Worm (Caenorhabditis elegans) whole organism, L2 larva: ENCODE measurements around the gene K10D11.2.

Experiments used
- C34F6.9 ChIP-seq: fragments of 150-350 bp; optimal IDR thresholded peaks from 2 replicates; lab custom pipeline; 2014; ENCODE audit warnings: missing biosample characterization, missing genetic modification characterization
- F13H6.1 ChIP-seq: sonication (generic microtip); optimal IDR thresholded peaks from 2 replicates; lab custom pipeline; 2016; ENCODE audit warnings: missing genetic modification characterization, missing compliant biosample characterization
- Y55F3AM.14 ChIP-seq: fragments of 200-800 bp; sonication (Bioruptor generic); optimal IDR thresholded peaks from 2 replicates; lab custom pipeline; 2018; ENCODE audit warnings: mild to moderate bottlenecking, missing genetic modification characterization, missing compliant biosample characterization
- ZK546.5 ChIP-seq: sonication (generic microtip); optimal IDR thresholded peaks from 2 replicates; lab custom pipeline; 2017; ENCODE audit warnings: missing biosample characterization, missing genetic modification characterization
- alr-1 ChIP-seq: fragments of 150-350 bp; optimal IDR thresholded peaks from 2 replicates; lab custom pipeline; 2014; ENCODE audit warnings: missing biosample characterization, missing genetic modification characterization
- aly-2 ChIP-seq: fragments of 150-350 bp; optimal IDR thresholded peaks from 2 replicates; lab custom pipeline; 2014; ENCODE audit warnings: missing biosample characterization, missing genetic modification characterization
- ama-1 ChIP-seq: fragments of 150-350 bp; optimal IDR thresholded peaks from 2 replicates; lab custom pipeline; 2018; ENCODE audit warnings: inconsistent platforms
- blmp-1 ChIP-seq: sonication (generic microtip); optimal IDR thresholded peaks from 2 replicates; lab custom pipeline; 2017; ENCODE audit warnings: missing genetic modification characterization, mild to moderate bottlenecking, missing compliant biosample characterization, antibody characterized with exemption, moderate library complexity; ENCODE audit not compliant: insufficient read depth
- crh-2 ChIP-seq: sonication (generic microtip); optimal IDR thresholded peaks from 2 replicates; lab custom pipeline; 2017; ENCODE audit warnings: missing biosample characterization, missing genetic modification characterization
- egl-27 ChIP-seq: sonication (generic microtip); optimal IDR thresholded peaks from 3 replicates; lab custom pipeline; 2017; ENCODE audit warnings: missing biosample characterization, missing genetic modification reagents, missing genetic modification characterization
- elt-1 ChIP-seq: fragments of 150-350 bp; optimal IDR thresholded peaks from 2 replicates; lab custom pipeline; 2014; ENCODE audit warnings: missing biosample characterization, missing genetic modification characterization
- elt-3 ChIP-seq: sonication (generic microtip); optimal IDR thresholded peaks from 2 replicates; lab custom pipeline; 2017; ENCODE audit warnings: missing biosample characterization, missing genetic modification characterization
- fos-1 ChIP-seq: fragments of 150-350 bp; optimal IDR thresholded peaks from 2 replicates; lab custom pipeline; 2014; ENCODE audit warnings: missing biosample characterization, missing genetic modification characterization
- gmeb-1 ChIP-seq: fragments of 150-350 bp; optimal IDR thresholded peaks from 2 replicates; lab custom pipeline; 2014; ENCODE audit warnings: missing biosample characterization, missing genetic modification characterization
- lin-39 ChIP-seq: fragments of 150-350 bp; optimal IDR thresholded peaks from 2 replicates; lab custom pipeline; 2014; ENCODE audit warnings: missing biosample characterization, missing genetic modification reagents, missing genetic modification characterization
- lsy-2 ChIP-seq, 2 experiments: fragments of 150-350 bp in 1 of 2; sonication (generic microtip) in 1 of 2; optimal IDR thresholded peaks; 2 replicates each; lab custom pipeline; 2014 to 2017; ENCODE audit warnings: missing biosample characterization in 2 of 2, missing genetic modification characterization in 2 of 2
- nhr-11 ChIP-seq: fragments of 150-350 bp; optimal IDR thresholded peaks from 2 replicates; lab custom pipeline; 2014; ENCODE audit warnings: missing biosample characterization, missing genetic modification characterization
- nhr-21 ChIP-seq: fragments of 150-350 bp; optimal IDR thresholded peaks from 2 replicates; lab custom pipeline; 2014; ENCODE audit warnings: missing biosample characterization, missing genetic modification characterization
- nhr-237 ChIP-seq: fragments of 150-350 bp; optimal IDR thresholded peaks from 2 replicates; lab custom pipeline; 2014; ENCODE audit warnings: missing biosample characterization, missing genetic modification characterization
- nhr-25 ChIP-seq: fragments of 150-350 bp; sonication (generic microtip); optimal IDR thresholded peaks from 3 replicates; lab custom pipeline; 2014; ENCODE audit warnings: missing biosample characterization, missing genetic modification characterization
- nhr-6 ChIP-seq: fragments of 150-350 bp; optimal IDR thresholded peaks from 2 replicates; lab custom pipeline; 2014; ENCODE audit warnings: missing biosample characterization, missing genetic modification characterization
- peb-1 ChIP-seq: fragments of 150-350 bp; optimal IDR thresholded peaks from 2 replicates; lab custom pipeline; 2014; ENCODE audit warnings: missing biosample characterization, missing genetic modification characterization
- skn-1 ChIP-seq: sonication (generic microtip); optimal IDR thresholded peaks from 2 replicates; lab custom pipeline; 2017; ENCODE audit warnings: missing biosample characterization, missing genetic modification characterization
- sma-3 ChIP-seq: sonication (generic microtip); optimal IDR thresholded peaks from 2 replicates; lab custom pipeline; 2016; ENCODE audit warnings: missing genetic modification reagents, missing genetic modification characterization, missing compliant biosample characterization
- sma-9 ChIP-seq, 2 experiments: fragments of 150-350 bp in 1 of 2; sonication (generic microtip) in 1 of 2; optimal IDR thresholded peaks; 2 replicates each; lab custom pipeline; 2014 to 2016; ENCODE audit warnings: missing genetic modification characterization in 2 of 2, mild to moderate bottlenecking in 1 of 2, missing biosample characterization in 1 of 2, missing compliant biosample characterization in 1 of 2, missing genetic modification reagents in 1 of 2, moderate library complexity in 1 of 2
- snpc-4 ChIP-seq: fragments of 150-350 bp; optimal IDR thresholded peaks from 2 replicates; lab custom pipeline; 2014; ENCODE audit warnings: missing biosample characterization, missing genetic modification characterization
- unc-39 ChIP-seq: fragments of 150-350 bp; optimal IDR thresholded peaks from 2 replicates; lab custom pipeline; 2014; ENCODE audit warnings: missing biosample characterization, missing genetic modification characterization
- unc-55 ChIP-seq: fragments of 150-350 bp; sonication (generic microtip); optimal IDR thresholded peaks from 3 replicates; lab custom pipeline; 2014; ENCODE audit warnings: missing biosample characterization, missing genetic modification reagents, missing genetic modification characterization
- unc-62 ChIP-seq: fragments of 150-350 bp; optimal IDR thresholded peaks from 2 replicates; lab custom pipeline; 2014; ENCODE audit warnings: missing biosample characterization, missing genetic modification reagents, missing genetic modification characterization
- zag-1 ChIP-seq: fragments of 150-350 bp; optimal IDR thresholded peaks from 2 replicates; lab custom pipeline; 2014; ENCODE audit warnings: missing biosample characterization, missing genetic modification characterization
- ztf-4 ChIP-seq: fragments of 150-350 bp; optimal IDR thresholded peaks from 2 replicates; lab custom pipeline; 2014; ENCODE audit warnings: missing biosample characterization, missing genetic modification characterization

The K10D11.2 gene

DNA sequence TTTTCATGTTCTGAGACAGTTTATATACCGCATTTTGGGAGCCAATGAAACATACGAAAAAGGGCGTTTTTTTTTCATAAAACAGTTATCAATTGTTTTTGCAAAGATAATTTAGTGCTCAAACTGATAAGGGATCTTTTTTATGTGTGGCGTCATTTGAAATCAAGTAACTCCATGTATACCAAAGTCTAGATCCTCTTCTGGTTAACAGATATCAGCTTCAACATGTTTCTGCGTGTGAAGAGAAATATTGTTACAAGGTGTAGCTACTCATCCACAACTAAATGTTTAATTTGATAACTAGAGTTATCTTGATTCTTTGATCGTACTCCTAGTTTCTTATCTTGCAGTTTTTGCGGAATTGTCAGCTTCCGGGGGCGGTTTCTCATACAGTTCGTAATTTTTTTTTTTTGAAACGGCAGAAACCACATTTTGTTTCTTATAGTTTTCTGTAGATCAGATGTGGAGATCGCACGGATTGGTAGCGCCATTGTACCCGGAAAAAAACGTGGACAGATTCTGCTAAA is 6.7 kb upstream of the K10D11.2 start:
- TF ChIP-seq unc-62 (no peak), fos-1 (tag; lab: Kevin White, UChicago) (peak; percentile 41), F13H6.1 (no peak)

DNA sequence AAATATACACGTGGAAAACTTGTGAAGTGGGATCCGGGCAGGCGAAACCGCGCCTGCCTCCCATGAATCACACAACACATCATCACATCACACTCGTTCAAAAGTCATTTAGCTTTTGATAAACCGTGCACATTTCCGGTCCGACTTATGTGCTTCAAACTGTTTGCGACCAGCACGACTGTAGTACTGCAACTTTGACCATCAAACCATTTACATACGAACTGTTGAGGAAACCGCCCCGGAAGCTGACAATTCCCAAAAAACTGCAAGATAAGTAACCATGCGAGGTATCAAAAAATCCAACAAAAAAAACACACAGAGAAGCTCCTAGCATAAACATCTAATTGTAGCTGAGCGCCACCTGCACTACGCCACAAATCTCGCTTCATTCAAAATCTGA is 6.0 kb upstream of the K10D11.2 start:
- TF ChIP-seq ztf-4 (tag; lab: Kevin White, UChicago) (no peak), peb-1 (tag; lab: Kevin White, UChicago) (no peak), sma-3 (GFP tag; lab: Kevin White, UChicago) (no peak), nhr-11 (tag; lab: Kevin White, UChicago) (no peak), C34F6.9 (tag; lab: Kevin White, UChicago) (no peak), unc-39 (tag; lab: Kevin White, UChicago) (no peak), egl-27 (tag; lab: Kevin White, UChicago) (no peak)

DNA sequence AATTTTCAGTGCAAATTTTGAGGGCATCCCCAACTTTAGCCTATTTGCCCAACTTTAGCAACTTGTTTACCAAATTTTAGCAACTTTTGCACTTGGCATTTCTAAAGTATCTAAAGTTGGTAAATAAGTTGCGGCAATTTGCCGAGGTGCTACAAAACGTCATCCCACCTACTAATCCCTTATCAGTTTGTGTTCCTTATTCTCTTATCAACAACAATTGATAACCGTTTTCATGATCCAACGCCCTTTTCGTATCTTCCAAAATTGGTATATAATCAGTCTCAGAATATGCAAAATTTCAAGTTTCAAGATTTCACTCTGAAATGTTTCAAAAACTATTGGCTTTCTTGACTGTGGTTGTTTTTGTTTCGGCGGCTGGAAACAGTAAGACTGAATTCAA is 5.5 kb upstream of the K10D11.2 start, which contains the start of gene F55G11.4:
Gene F55G11.4, plus strand, starts transcription at position 289 of the 400 bp plus-strand sequence.
- TF ChIP-seq fos-1 (tag; lab: Kevin White, UChicago) (peak; percentile 43), sma-9 (GFP tag; optimal IDR thresholded peaks at IDR 0.05; lab: Kevin White, UChicago) (peak; percentile 10), sma-9 (tag; optimal IDR thresholded peaks at IDR 0.05; lab: Kevin White, UChicago) (no peak), unc-55 (GFP tag; lab: Kevin White, UChicago) (no peak)
- TF ChIP-seq, all 48 proteins: peak for 2

DNA sequence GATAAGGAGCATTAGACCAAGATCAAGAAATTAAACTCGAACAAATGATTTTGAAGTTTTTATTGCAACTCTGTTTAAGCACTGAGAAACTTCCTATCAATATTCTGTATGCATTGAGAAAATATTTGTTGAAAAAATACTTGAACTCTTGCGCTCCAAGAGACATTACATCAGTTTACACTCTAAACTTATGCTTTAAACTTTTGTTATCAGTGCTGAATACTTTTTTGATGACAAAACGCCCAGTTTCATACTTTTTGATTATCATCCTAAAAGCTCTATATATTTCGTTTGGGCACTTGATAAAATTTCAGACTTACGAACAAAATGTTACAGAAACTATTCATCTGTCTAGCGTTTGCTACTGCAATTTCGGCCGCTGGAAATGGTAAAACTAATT is 2.8 kb upstream of the K10D11.2 start, which contains the start of gene dod-17:
Gene dod-17, plus strand, starts transcription at position 323 of the 400 bp plus-strand sequence.
- peak; percentile 56 for TF ChIP-seq fos-1 (tag; lab: Kevin White, UChicago)
- no peak for TF ChIP-seq nhr-6 (tag; lab: Kevin White, UChicago)
- no peak for TF ChIP-seq lsy-2 (tag; optimal IDR thresholded peaks at IDR 0.05; lab: Kevin White, UChicago)
- no peak for TF ChIP-seq ZK546.5
- TF ChIP-seq, all 48 proteins: peak for 1

DNA sequence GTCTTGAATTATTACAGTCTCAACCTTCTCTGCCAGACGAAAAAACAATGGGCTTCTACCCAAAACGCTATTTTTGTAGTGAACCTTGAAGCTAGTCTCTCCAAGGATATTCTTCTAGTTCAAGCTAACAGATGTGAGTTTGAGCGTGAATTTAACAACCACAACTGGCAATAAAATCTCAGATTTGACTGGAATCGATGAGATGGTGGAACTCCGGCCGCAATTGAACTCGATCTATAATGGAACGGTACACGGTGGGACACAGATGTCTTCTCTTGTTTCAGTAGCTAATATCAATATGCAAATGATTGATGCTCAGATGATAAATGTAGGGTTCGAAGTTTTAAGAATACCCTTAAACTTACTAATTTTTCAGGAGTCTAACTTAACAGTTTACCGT is 1.1 kb upstream of the K10D11.2 start:
- TF ChIP-seq crh-2 (tag; lab: Kevin White, UChicago) (no peak), alr-1 (tag; lab: Kevin White, UChicago) (no peak), lin-39 (tag; lab: Kevin White, UChicago) (no peak)

DNA sequence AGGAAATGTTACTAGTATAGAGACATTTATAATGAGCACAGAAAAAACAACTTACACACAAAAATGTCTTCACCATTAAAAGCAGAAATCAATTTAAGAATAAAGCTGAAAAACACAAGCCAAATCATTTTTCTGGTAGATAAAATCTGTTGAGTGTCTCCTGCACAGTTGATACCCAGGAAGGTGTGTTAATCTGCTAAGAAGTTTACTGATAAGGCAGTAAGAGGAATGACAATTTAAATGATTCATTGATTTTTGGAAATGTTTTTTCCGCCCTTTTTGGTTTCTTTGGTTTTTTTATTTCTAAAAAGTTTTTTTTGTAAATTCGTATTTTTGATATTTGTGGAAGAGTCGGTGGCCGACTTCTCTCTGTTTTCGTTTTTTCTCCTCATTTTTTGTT is 7.2 kb downstream of the K10D11.2 start, which contains the start of gene K10D11.3:
Gene K10D11.3, minus strand, starts transcription at position 174 of the 400 bp plus-strand sequence.
- no peak for TF ChIP-seq crh-2 (tag; lab: Kevin White, UChicago)
- peak; percentile 64 for TF ChIP-seq fos-1 (tag; lab: Kevin White, UChicago)
- TF ChIP-seq, all 48 proteins: peak for 1

DNA sequence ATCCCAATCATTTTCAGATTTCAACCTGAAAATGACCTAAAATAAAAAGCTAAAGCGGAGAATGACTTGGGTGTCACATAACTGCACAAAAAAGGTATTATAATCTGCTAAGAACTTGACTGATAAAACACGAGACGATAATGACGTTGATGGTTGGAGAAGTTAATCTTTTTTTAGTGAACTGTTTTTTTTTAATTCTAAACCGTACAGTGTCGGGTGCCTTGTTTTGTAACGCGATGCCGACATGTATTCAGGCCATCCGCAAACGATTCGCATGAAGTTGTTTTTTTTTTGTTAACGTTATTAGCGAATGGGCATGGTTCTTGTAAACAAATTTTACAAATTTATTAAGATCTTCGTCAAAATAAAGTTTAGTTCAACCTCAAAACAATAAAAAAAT is 10.6 kb downstream of the K10D11.2 start, which contains the start of gene K10D11.6:
Gene K10D11.6, minus strand, starts transcription at position 101 of the 400 bp plus-strand sequence.
- TF ChIP-seq gmeb-1 (tag; lab: Kevin White, UChicago) (no peak), fos-1 (tag; lab: Kevin White, UChicago) (peak; percentile 7)

DNA sequence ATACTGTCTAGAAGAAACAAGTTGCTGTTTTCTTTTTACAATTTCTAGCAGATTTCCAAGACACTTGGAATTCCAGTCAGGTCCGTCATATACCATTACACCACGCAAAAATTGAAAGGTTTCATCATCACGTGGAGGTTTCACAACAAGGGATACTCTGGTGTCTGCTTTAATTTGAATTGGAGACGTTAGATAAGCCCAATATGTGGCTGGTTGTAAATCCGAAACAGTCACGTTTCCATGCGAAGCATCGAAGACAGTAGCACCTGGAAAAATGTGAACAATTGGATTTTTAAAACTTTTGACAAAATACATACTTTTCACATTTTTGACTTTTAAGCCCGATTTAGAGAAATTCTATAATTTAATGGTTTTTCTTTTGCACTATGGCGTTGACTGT is 11.9 kb downstream of the K10D11.2 start:
- TF ChIP-seq lin-39 (tag; lab: Kevin White, UChicago) (no peak), nhr-21 (no peak), blmp-1 (tag; lab: Kevin White, UChicago) (no peak), nhr-25 (no peak), ama-1 (lab: Kevin White, UChicago) (no peak), alr-1 (tag; lab: Kevin White, UChicago) (no peak), nhr-237 (no peak), Y55F3AM.14 (no peak), unc-39 (tag; lab: Kevin White, UChicago) (no peak), snpc-4 (tag; lab: Kevin White, UChicago) (no peak), skn-1 (no peak), aly-2 (tag; lab: Kevin White, UChicago) (no peak), sma-3 (GFP tag; lab: Kevin White, UChicago) (no peak), elt-3 (tag; lab: Kevin White, UChicago) (no peak), fos-1 (tag; lab: Kevin White, UChicago) (no peak), elt-1 (tag; lab: Kevin White, UChicago) (no peak), crh-2 (tag; lab: Kevin White, UChicago) (no peak), zag-1 (no peak)
